Fruit fly (Drosophila melanogaster): Measurements from ENCODE around the gene CG4653.

The CG4653 gene

dm6 chrX:16723203-16724173, 19.6 kb downstream of the CG4653 start:
- TF ChIP-seq h (optimal IDR thresholded peaks at IDR 0.05) (no peak), Sin3A (optimal IDR thresholded peaks at IDR 0.05) (no peak), Myc (optimal IDR thresholded peaks at IDR 0.05) (no peak)

- no peak for TF ChIP-seq insv (optimal IDR thresholded peaks at IDR 0.05)
- TF ChIP-seq psq (optimal IDR thresholded peaks at IDR 0.05): no peak
- no peak for TF ChIP-seq h (optimal IDR thresholded peaks at IDR 0.05)
- TF ChIP-seq Myc (optimal IDR thresholded peaks at IDR 0.05): no peak
- TF ChIP-seq ttk (optimal IDR thresholded peaks at IDR 0.05): no peak
- TF ChIP-seq Sin3A (optimal IDR thresholded peaks at IDR 0.05): no peak
These were observed 20.7 kb downstream of the CG4653 start for dm6 chrX:16724544-16724943.

- no peak for TF ChIP-seq insv (optimal IDR thresholded peaks at IDR 0.05)
- TF ChIP-seq ttk (optimal IDR thresholded peaks at IDR 0.05): no peak
- TF ChIP-seq h (optimal IDR thresholded peaks at IDR 0.05): no peak
- TF ChIP-seq Myc (optimal IDR thresholded peaks at IDR 0.05): no peak
- TF ChIP-seq Sin3A (optimal IDR thresholded peaks at IDR 0.05): no peak
- TF ChIP-seq psq (optimal IDR thresholded peaks at IDR 0.05): no peak
These were observed 26.9 kb downstream of the CG4653 start, which contains the start of gene TwdlX for dm6 chrX:16730791-16731190. Gene TwdlX (plus strand): TSS chrX:16731091.

dm6 chrX:16733244-16733643, 29.4 kb downstream of the CG4653 start:
- TF ChIP-seq Sin3A (optimal IDR thresholded peaks at IDR 0.05): no peak
- no peak for TF ChIP-seq h (optimal IDR thresholded peaks at IDR 0.05)
- TF ChIP-seq insv (optimal IDR thresholded peaks at IDR 0.05): no peak
- TF ChIP-seq psq (optimal IDR thresholded peaks at IDR 0.05): no peak
- no peak for TF ChIP-seq ttk (optimal IDR thresholded peaks at IDR 0.05)
- no peak for TF ChIP-seq Myc (optimal IDR thresholded peaks at IDR 0.05)

- no peak for TF ChIP-seq h (optimal IDR thresholded peaks at IDR 0.05)
- TF ChIP-seq Sin3A (optimal IDR thresholded peaks at IDR 0.05): no peak
- no peak for TF ChIP-seq psq (optimal IDR thresholded peaks at IDR 0.05)
- no peak for TF ChIP-seq Myc (optimal IDR thresholded peaks at IDR 0.05)
- no peak for TF ChIP-seq ttk (optimal IDR thresholded peaks at IDR 0.05)
- no peak for TF ChIP-seq insv (optimal IDR thresholded peaks at IDR 0.05)
These were observed 30.8 kb downstream of the CG4653 start, which contains the start of gene TwdlY for dm6 chrX:16734647-16735046. Gene TwdlY (plus strand): TSS chrX:16734947.

- TF ChIP-seq Sin3A (optimal IDR thresholded peaks at IDR 0.05): no peak
- no peak for TF ChIP-seq insv (optimal IDR thresholded peaks at IDR 0.05)
- TF ChIP-seq psq (optimal IDR thresholded peaks at IDR 0.05): no peak
- no peak for TF ChIP-seq h (optimal IDR thresholded peaks at IDR 0.05)
- no peak for TF ChIP-seq Myc (optimal IDR thresholded peaks at IDR 0.05)
- no peak for TF ChIP-seq ttk (optimal IDR thresholded peaks at IDR 0.05)
These were observed 32.3 kb downstream of the CG4653 start for dm6 chrX:16736180-16736579.

- TF ChIP-seq psq (optimal IDR thresholded peaks at IDR 0.05) (no peak), insv (optimal IDR thresholded peaks at IDR 0.05) (no peak), ttk (optimal IDR thresholded peaks at IDR 0.05) (no peak), h (optimal IDR thresholded peaks at IDR 0.05) (no peak), Sin3A (optimal IDR thresholded peaks at IDR 0.05) (no peak), Myc (optimal IDR thresholded peaks at IDR 0.05) (no peak)
These were observed 34.0 kb downstream of the CG4653 start, which contains the start of gene TwdlZ for dm6 chrX:16737878-16738277. Gene TwdlZ (plus strand): TSS chrX:16738178.

dm6 chrX:16740606-16741005, 36.7 kb downstream of the CG4653 start, which contains the start of gene CG32568:
Gene CG32568 (plus strand): TSS chrX:16740906.
- TF ChIP-seq h (optimal IDR thresholded peaks at IDR 0.05) (no peak), ttk (optimal IDR thresholded peaks at IDR 0.05) (no peak), insv (optimal IDR thresholded peaks at IDR 0.05) (no peak), psq (optimal IDR thresholded peaks at IDR 0.05) (no peak), Sin3A (optimal IDR thresholded peaks at IDR 0.05) (no peak), Myc (optimal IDR thresholded peaks at IDR 0.05) (no peak)

dm6 chrX:16742547-16742946, 38.7 kb downstream of the CG4653 start, which contains the start of gene Twdlalpha:
Gene Twdlalpha (plus strand): TSS chrX:16742847.
- no peak for TF ChIP-seq psq (optimal IDR thresholded peaks at IDR 0.05)
- TF ChIP-seq ttk (optimal IDR thresholded peaks at IDR 0.05): no peak

- TF ChIP-seq Myc (optimal IDR thresholded peaks at IDR 0.05) (no peak), ttk (optimal IDR thresholded peaks at IDR 0.05) (no peak), insv (optimal IDR thresholded peaks at IDR 0.05) (no peak), h (optimal IDR thresholded peaks at IDR 0.05) (no peak), psq (optimal IDR thresholded peaks at IDR 0.05) (no peak), Sin3A (optimal IDR thresholded peaks at IDR 0.05) (no peak)
These were observed 40.5 kb downstream of the CG4653 start for dm6 chrX:16744345-16744744.

- TF ChIP-seq ttk (optimal IDR thresholded peaks at IDR 0.05) (no peak), Sin3A (optimal IDR thresholded peaks at IDR 0.05) (no peak), Myc (optimal IDR thresholded peaks at IDR 0.05) (no peak), psq (optimal IDR thresholded peaks at IDR 0.05) (no peak), h (optimal IDR thresholded peaks at IDR 0.05) (no peak), insv (optimal IDR thresholded peaks at IDR 0.05) (no peak)
These were observed 42.1 kb downstream of the CG4653 start for dm6 chrX:16745942-16746341.

dm6 chrX:16746824-16747223, 42.9 kb downstream of the CG4653 start:
- TF ChIP-seq h (optimal IDR thresholded peaks at IDR 0.05) (peak; percentile 4), Sin3A (optimal IDR thresholded peaks at IDR 0.05) (no peak)

dm6 chrX:16747467-16747866, 43.6 kb downstream of the CG4653 start:
- TF ChIP-seq Sin3A (optimal IDR thresholded peaks at IDR 0.05) (no peak), ttk (optimal IDR thresholded peaks at IDR 0.05) (no peak), insv (optimal IDR thresholded peaks at IDR 0.05) (no peak), psq (optimal IDR thresholded peaks at IDR 0.05) (no peak), h (optimal IDR thresholded peaks at IDR 0.05) (no peak), Myc (optimal IDR thresholded peaks at IDR 0.05) (no peak)

All from Kc167 (cell line).